Fruit fly (Drosophila melanogaster): Measurements from ENCODE around the gene mtg.

Gene mtg

DNA sequence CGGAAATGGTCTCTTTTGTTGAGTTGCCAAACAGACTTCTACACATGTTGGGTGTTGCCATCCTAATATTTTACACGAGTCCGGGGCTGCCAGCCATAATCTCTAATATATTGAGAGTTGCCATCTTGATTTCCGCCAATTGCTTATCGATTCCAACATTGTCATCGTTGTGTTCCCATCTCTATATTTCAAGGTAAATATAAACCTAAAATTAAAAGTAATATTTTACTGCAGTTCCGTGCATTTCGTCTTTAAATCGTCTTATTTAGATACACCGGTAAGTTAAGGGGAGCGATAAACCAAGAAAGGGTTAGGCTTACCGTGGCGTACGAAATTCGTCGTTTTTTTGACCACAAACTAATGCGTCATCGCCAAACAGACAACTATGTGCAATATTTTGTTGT is 16.9 kb upstream of the mtg start, which contains the start of gene PolI (continued):
- TF ChIP-seq Poxn (GFP tag; IDR thresholded peaks at IDR 0.05) (no peak), unc-4 (GFP tag; IDR thresholded peaks at IDR 0.05; ENCODE audit: partially characterized antibody) (peak; percentile 45; the same call in 1 of the 2 replicates), Hr78 (GFP tag; optimal IDR thresholded peaks at IDR 0.05) (no peak), Nf-YB (GFP tag; optimal IDR thresholded peaks at IDR 0.05) (peak; percentile 42), dmrt11E (tag; optimal IDR thresholded peaks at IDR 0.05) (no peak), H15 (GFP tag; IDR thresholded peaks at IDR 0.05) (no peak), CG1792 (GFP tag; optimal IDR thresholded peaks at IDR 0.05) (no peak), Elba2 (GFP tag; optimal IDR thresholded peaks at IDR 0.05) (peak; percentile 12), CG34224 (GFP tag; IDR thresholded peaks at IDR 0.05; ENCODE audit: partially characterized antibody) (no peak), Doc3 (GFP tag; IDR thresholded peaks at IDR 0.05; ENCODE audit: partially characterized antibody) (no peak), BtbVII (GFP tag; optimal IDR thresholded peaks at IDR 0.05) (no peak), CG10654 (GFP tag; optimal IDR thresholded peaks at IDR 0.05) (peak; percentile 27), Hmx (GFP tag; optimal IDR thresholded peaks at IDR 0.05) (no peak), CG7928 (GFP tag; optimal IDR thresholded peaks at IDR 0.05) (no peak), CG3163 (GFP tag; optimal IDR thresholded peaks at IDR 0.05) (no peak), Ets97D (GFP tag; optimal IDR thresholded peaks at IDR 0.05) (peak; percentile 96), MESR4 (GFP tag; optimal IDR thresholded peaks at IDR 0.05) (peak; percentile 88), cwo (GFP tag; optimal IDR thresholded peaks at IDR 0.05) (no peak), PHDP (tag; optimal IDR thresholded peaks at IDR 0.05) (peak; percentile 42), CG17385 (GFP tag; optimal IDR thresholded peaks at IDR 0.05) (no peak), Sin3A (optimal IDR thresholded peaks at IDR 0.05) (peak; percentile 13), CG13123 (GFP tag; optimal IDR thresholded peaks at IDR 0.05) (peak; percentile 3), Oli (tag; optimal IDR thresholded peaks at IDR 0.05) (no peak), CG1529 (GFP tag; optimal IDR thresholded peaks at IDR 0.05) (no peak), Dll (GFP tag; IDR thresholded peaks at IDR 0.05; ENCODE audit: partially characterized antibody) (peak; percentile 58; the same call in 2 of the 4 replicates), Dref (GFP tag; IDR thresholded peaks at IDR 0.05) (peak; percentile 87), CG7963 (GFP tag; IDR thresholded peaks at IDR 0.05; ENCODE audit: partially characterized antibody) (no peak), emc (GFP tag; optimal IDR thresholded peaks at IDR 0.05) (no peak), CG13894 (tag; optimal IDR thresholded peaks at IDR 0.05) (no peak), CG15601 (tag; optimal IDR thresholded peaks at IDR 0.05) (peak; percentile 60), lola (GFP tag; optimal IDR thresholded peaks at IDR 0.05) (no peak), Rfx (GFP tag; IDR thresholded peaks at IDR 0.05) (peak; percentile 63), CG12744 (GFP tag; optimal IDR thresholded peaks at IDR 0.05) (peak; percentile 4), CG34376 (GFP tag; optimal IDR thresholded peaks at IDR 0.05) (peak; percentile 8), CG15696 (tag; optimal IDR thresholded peaks at IDR 0.05) (peak; percentile 35), Hmr (GFP tag; optimal IDR thresholded peaks at IDR 0.05) (peak; percentile 81), slou (GFP tag; optimal IDR thresholded peaks at IDR 0.05) (no peak), inv (GFP tag; IDR thresholded peaks at IDR 0.05; ENCODE audit: partially characterized antibody) (peak; percentile 20; the same call in 1 of the 2 replicates), gfzf (GFP tag; optimal IDR thresholded peaks at IDR 0.05) (peak; percentile 29), Antp (GFP tag; optimal IDR thresholded peaks at IDR 0.05) (peak; percentile 1), mam (GFP tag; optimal IDR thresholded peaks at IDR 0.05) (peak; percentile 26), Drgx (GFP tag; IDR thresholded peaks at IDR 0.05) (no peak), psq (GFP tag; optimal IDR thresholded peaks at IDR 0.05) (no peak), CG10366 (GFP tag; IDR thresholded peaks at IDR 0.05) (no peak), CG10147 (GFP tag; optimal IDR thresholded peaks at IDR 0.05) (peak; percentile 30), Hr3 (GFP tag; optimal IDR thresholded peaks at IDR 0.05) (no peak), cato (GFP tag; optimal IDR thresholded peaks at IDR 0.05; ENCODE audit: borderline replicate concordance) (no peak), tup (GFP tag; optimal IDR thresholded peaks at IDR 0.05) (no peak), CG3847 (GFP tag; IDR thresholded peaks at IDR 0.05) (peak; percentile 91), CG10979 (tag; optimal IDR thresholded peaks at IDR 0.05) (peak; percentile 8)

Data from whole organism, embryonic.